Worm (Caenorhabditis elegans) whole organism, L3 larva: ENCODE results near the gene srab-25.

ENCODE experiments used
- fkh-10 ChIP-seq: sonication (generic microtip); optimal IDR thresholded peaks from 2 replicates; lab custom pipeline; 2017; ENCODE audit warnings: missing biosample characterization, missing genetic modification reagents, missing genetic modification characterization
- lin-15B ChIP-seq: fragments of 150-350 bp; optimal IDR thresholded peaks from 2 replicates; lab custom pipeline; 2014; ENCODE audit warnings: missing biosample characterization, missing genetic modification characterization
- mdl-1 ChIP-seq: fragments of 150-350 bp; optimal IDR thresholded peaks from 2 replicates; lab custom pipeline; 2014; ENCODE audit warnings: missing biosample characterization, missing genetic modification characterization
- nhr-12 ChIP-seq: fragments of 150-350 bp; optimal IDR thresholded peaks from 2 replicates; lab custom pipeline; 2014; ENCODE audit warnings: missing biosample characterization, missing genetic modification characterization
- nhr-76 ChIP-seq: fragments of 150-350 bp; sonication (generic microtip); optimal IDR thresholded peaks from 5 replicates; lab custom pipeline; 2014; ENCODE audit warnings: missing biosample characterization, missing genetic modification characterization
- unc-62 ChIP-seq: fragments of 150-350 bp; sonication (generic microtip); optimal IDR thresholded peaks from 4 replicates; lab custom pipeline; 2014; ENCODE audit warnings: missing biosample characterization, missing genetic modification reagents, missing genetic modification characterization

DNA sequence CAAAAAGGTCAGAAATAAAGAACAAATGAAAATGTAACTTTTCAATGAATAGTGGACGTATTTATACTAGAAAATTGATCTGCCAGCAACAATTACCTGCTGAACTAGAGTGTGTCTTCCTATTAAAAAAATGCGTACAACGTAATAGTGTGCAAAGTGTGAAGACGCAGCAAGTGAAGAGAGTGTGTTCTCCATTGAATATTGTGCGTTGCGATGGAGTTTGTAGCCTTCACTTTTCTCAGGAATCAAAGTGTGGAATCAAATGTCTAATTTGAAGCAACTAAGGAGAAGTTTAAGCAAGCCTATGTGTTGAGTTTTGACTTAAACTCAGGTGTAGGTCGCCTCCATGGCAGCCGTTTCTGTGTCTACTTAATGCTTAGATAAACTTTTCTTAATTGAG lies 9.1 kb downstream of the srab-25 start, which contains the start of gene gst-21:
- no peak for TF ChIP-seq nhr-76 (tag; lab: Kevin White, UChicago)
- no peak for TF ChIP-seq mdl-1 (tag; lab: Kevin White, UChicago)
- no peak for TF ChIP-seq nhr-12 (tag; lab: Kevin White, UChicago)
- TF ChIP-seq fkh-10 (GFP tag; lab: Kevin White, UChicago): no peak
- TF ChIP-seq unc-62 (GFP tag; lab: Kevin White, UChicago): no peak
- TF ChIP-seq lin-15B (tag; lab: Kevin White, UChicago): no peak
